Worm (Caenorhabditis elegans): ENCODE results near the gene dnj-13.

The dnj-13 gene

DNA sequence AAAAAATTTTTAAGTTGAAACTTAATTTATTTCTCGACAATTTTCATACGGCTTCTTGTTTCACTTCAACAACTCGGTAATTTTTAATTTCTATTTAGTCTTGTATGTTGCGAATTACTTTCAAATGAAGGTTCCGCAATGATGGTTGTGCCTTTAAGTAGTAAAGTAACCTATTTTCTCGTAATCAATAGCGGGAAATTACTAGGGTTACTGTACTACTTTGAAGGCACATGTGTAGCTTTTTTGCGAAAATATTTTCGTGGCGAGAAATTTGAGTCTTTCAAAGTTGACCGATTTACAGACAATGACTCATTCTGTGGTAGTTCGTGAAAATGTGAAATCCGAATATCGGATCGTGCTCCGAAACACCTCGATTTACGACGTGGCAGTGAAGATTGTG is 27.3 kb upstream of the dnj-13 start, which contains the start of gene B0334.10:
B0334.10 (plus strand) TSS at position 301 of the 400 bp plus-strand sequence.
- TF ChIP-seq lin-35 (GFP tag; optimal IDR thresholded peaks at IDR 0.05) = no peak
- no peak for TF ChIP-seq nhr-84 (tag; optimal IDR thresholded peaks at IDR 0.05)
- no peak for TF ChIP-seq ama-1 (optimal IDR thresholded peaks at IDR 0.05)
- TF ChIP-seq ets-5 (GFP tag; IDR thresholded peaks at IDR 0.05) = no peak
- TF ChIP-seq sox-4 (tag; optimal IDR thresholded peaks at IDR 0.05) = no peak
- no peak for TF ChIP-seq isw-1 (GFP tag; IDR thresholded peaks at IDR 0.05)

DNA sequence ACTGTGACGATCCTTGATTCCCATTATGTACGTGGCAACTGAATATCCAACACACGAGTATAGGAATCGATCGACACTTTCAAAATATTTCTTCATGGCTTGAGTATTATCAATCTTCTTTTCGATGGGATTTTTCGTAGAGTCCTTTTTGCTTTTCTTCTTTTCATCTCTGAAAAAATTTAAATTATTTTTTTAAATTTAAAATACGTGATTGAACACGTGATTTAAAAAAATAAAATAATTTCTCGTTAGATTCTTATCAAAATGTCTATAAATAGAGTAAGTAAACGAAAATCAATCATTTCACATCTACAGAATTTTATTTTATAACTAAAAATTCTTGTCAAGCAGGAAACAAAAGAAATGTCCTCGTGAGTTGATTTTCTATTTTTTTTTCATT is 24.2 kb upstream of the dnj-13 start, which contains the start of gene Y62F5A.10:
Y62F5A.10 (plus strand) TSS at position 301 of the 400 bp plus-strand sequence.
- TF ChIP-seq nhr-84 (tag; optimal IDR thresholded peaks at IDR 0.05) (no peak), grh-1 (GFP tag; IDR thresholded peaks at IDR 0.05) (no peak), ceh-88 (GFP tag; IDR thresholded peaks at IDR 0.05) (no peak), lin-14 (GFP tag; optimal IDR thresholded peaks at IDR 0.05) (no peak), lir-3 (tag; optimal IDR thresholded peaks at IDR 0.05; ENCODE audit: poor library complexity) (no peak), nhr-71 (tag; optimal IDR thresholded peaks at IDR 0.05) (no peak), nhr-237 (tag; optimal IDR thresholded peaks at IDR 0.05) (no peak), mab-9 (GFP tag; IDR thresholded peaks at IDR 0.05) (no peak), nhr-76 (tag; optimal IDR thresholded peaks at IDR 0.05) (no peak), egl-13 (tag; optimal IDR thresholded peaks at IDR 0.05) (no peak), ama-1 (optimal IDR thresholded peaks at IDR 0.05) (no peak), Y116A8C.19 (tag; optimal IDR thresholded peaks at IDR 0.05; ENCODE audit: borderline replicate concordance) (no peak)

DNA sequence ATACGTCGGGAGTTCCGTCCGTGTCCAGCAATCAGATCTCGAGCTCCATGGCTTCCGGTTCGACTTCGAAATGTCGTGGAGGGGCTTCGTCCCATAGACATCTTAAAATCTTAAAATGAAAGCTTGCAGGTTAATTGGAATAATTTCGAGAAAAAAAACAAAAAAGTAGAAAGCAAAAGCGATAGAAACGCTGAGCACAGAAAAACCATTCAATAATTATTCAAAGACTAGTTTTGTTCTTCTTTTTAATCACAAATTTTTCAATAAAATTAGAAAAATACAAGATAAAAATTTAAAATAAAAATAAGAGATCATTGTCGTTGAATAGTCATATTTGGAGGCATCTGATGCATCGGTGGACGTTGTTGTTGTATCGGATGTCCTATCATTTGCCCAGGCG is 18.5 kb upstream of the dnj-13 start, which contains the start of gene age-1:
age-1 (minus strand) TSS at position 101 of the 400 bp plus-strand sequence.
- TF ChIP-seq dpl-1 (GFP tag; optimal IDR thresholded peaks at IDR 0.05) (no peak), ets-5 (GFP tag; IDR thresholded peaks at IDR 0.05) (no peak), ama-1 (optimal IDR thresholded peaks at IDR 0.05) (no peak), alr-1 (tag; optimal IDR thresholded peaks at IDR 0.05; ENCODE audit: borderline replicate concordance) (no peak), fkh-10 (GFP tag; optimal IDR thresholded peaks at IDR 0.05) (no peak), swsn-7 (tag; optimal IDR thresholded peaks at IDR 0.05) (no peak), egl-27 (tag; optimal IDR thresholded peaks at IDR 0.05) (no peak), ceh-63 (GFP tag; optimal IDR thresholded peaks at IDR 0.05) (no peak), unc-62 (GFP tag; optimal IDR thresholded peaks at IDR 0.05) (no peak), lin-14 (GFP tag; optimal IDR thresholded peaks at IDR 0.05) (no peak), fos-1 (tag; optimal IDR thresholded peaks at IDR 0.05) (no peak), mef-2 (tag; optimal IDR thresholded peaks at IDR 0.05) (no peak), skn-1 (tag; optimal IDR thresholded peaks at IDR 0.05) (no peak), C04F5.9 (tag; optimal IDR thresholded peaks at IDR 0.05) (no peak), elt-2 (tag; optimal IDR thresholded peaks at IDR 0.05) (no peak), tlp-1 (tag; optimal IDR thresholded peaks at IDR 0.05) (no peak), irx-1 (tag; optimal IDR thresholded peaks at IDR 0.05) (no peak), lsy-2 (tag; optimal IDR thresholded peaks at IDR 0.05) (no peak), mep-1 (tag; optimal IDR thresholded peaks at IDR 0.05) (no peak)

DNA sequence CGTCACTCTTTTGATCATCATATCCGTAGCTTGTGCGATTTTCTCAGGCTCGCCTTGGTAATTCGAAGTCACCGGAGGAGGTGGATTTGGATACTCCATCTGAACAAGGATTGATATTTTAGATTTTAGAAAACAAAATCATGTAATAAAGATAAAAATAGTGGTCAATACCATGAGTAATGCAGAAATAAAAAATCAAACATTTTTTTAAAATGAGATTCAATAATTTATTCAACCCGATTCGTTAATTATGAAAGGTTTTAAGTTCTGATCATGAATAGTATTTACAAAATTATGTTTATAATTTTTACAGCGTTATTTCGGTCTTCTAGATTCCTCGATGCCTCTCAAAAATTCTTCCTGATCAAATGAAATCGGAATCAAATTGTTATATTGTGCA is 11.8 kb upstream of the dnj-13 start, which contains the start of gene mdt-8:
mdt-8 (minus strand) TSS at position 101 of the 400 bp plus-strand sequence.
- no peak for TF ChIP-seq nhr-47 (tag; optimal IDR thresholded peaks at IDR 0.05)
- no peak for TF ChIP-seq fkh-10 (GFP tag; optimal IDR thresholded peaks at IDR 0.05)
- no peak for TF ChIP-seq hlh-17 (GFP tag; optimal IDR thresholded peaks at IDR 0.05; ENCODE audit: borderline replicate concordance)
- no peak for TF ChIP-seq ztf-4 (tag; optimal IDR thresholded peaks at IDR 0.05)

Measured in whole organism, L1 larva.